Worm (Caenorhabditis elegans) whole organism, late embryonic: ENCODE data around the gene Y57A10A.8.
"Not testable (repeated sequence)": the region's sequence is repeated elsewhere in the genome, so short reads cannot be mapped to it uniquely, and the experiment has no call there.

ENCODE experiments used
- F13H6.1 ChIP-seq: sonication (generic microtip); optimal IDR thresholded peaks from 2 replicates; lab custom pipeline; 2016; ENCODE audit warnings: missing genetic modification characterization, missing compliant biosample characterization
- ama-1 ChIP-seq: fragments of 150-350 bp; optimal IDR thresholded peaks from 2 replicates; lab custom pipeline; 2014
- ceh-31 ChIP-seq: sonication (generic microtip); optimal IDR thresholded peaks from 2 replicates; lab custom pipeline; 2016; ENCODE audit warnings: missing genetic modification characterization, missing compliant biosample characterization
- elt-2 ChIP-seq: sonication (generic microtip); optimal IDR thresholded peaks from 2 replicates; lab custom pipeline; 2016; ENCODE audit warnings: missing genetic modification reagents, missing genetic modification characterization, missing compliant biosample characterization
- hlh-8 ChIP-seq: sonication (generic microtip); optimal IDR thresholded peaks from 2 replicates; lab custom pipeline; 2016; ENCODE audit warnings: missing genotype, missing genetic modification characterization, missing compliant biosample characterization
- rnt-1 ChIP-seq: sonication (generic microtip); optimal IDR thresholded peaks from 2 replicates; lab custom pipeline; 2016; ENCODE audit warnings: missing genetic modification characterization, missing compliant biosample characterization
- tbx-7 ChIP-seq: sonication (generic microtip); optimal IDR thresholded peaks from 2 replicates; lab custom pipeline; 2016; ENCODE audit warnings: missing genotype, missing genetic modification characterization, missing compliant biosample characterization
- unc-42 ChIP-seq: sonication (generic microtip); optimal IDR thresholded peaks from 2 replicates; lab custom pipeline; 2016; ENCODE audit warnings: missing genotype, missing genetic modification characterization, missing compliant biosample characterization
- unc-55 ChIP-seq: sonication (generic microtip); optimal IDR thresholded peaks from 2 replicates; lab custom pipeline; 2017; ENCODE audit warnings: missing biosample characterization, missing genetic modification reagents, missing genetic modification characterization

DNA sequence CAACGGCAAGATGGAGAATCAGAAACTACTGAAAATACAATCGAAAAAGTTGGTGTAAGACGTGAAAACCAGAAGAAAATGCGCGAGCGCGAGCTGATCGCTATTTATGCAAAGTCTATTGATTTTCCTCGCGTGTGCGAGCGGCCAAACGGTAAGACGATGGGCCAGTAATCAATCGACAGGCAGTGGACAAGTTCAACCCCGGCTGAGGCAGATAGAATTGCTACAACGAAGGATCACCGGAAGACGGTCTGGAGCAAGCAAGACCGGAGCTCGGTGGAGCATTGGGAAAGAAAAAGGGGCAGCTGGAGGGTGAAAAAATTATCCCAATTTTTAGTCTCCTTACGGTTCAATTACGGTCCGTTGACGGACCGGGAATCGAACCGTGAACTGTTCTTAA is 41.9 kb upstream of the Y57A10A.8 start:
- TF ChIP-seq F13H6.1 (tag; lab: Kevin White, UChicago); ceh-31 (tag; lab: Kevin White, UChicago); rnt-1 (tag; lab: Kevin White, UChicago); unc-55 (GFP tag; lab: Kevin White, UChicago); ama-1 (lab: Kevin White, UChicago); unc-42; elt-2; hlh-8 (tag; lab: Kevin White, UChicago); tbx-7: not testable (repeated sequence)
